Fruit fly (Drosophila melanogaster) whole organism, embryonic: ENCODE measurements around the gene Cyp12a4.

Experiments used
- CG10209 ChIP-seq: fragments of 200-800 bp; sonication (Bioruptor generic); optimal IDR thresholded peaks from 3 replicates; lab custom pipeline; 2017; ENCODE audit warnings: missing biosample characterization, mild to moderate bottlenecking, missing genetic modification characterization, missing genetic modification reagents
- CG10321 ChIP-seq: fragments of 200-800 bp; sonication (Bioruptor generic); IDR thresholded peaks from 2 replicates; pipeline ENCODE4 v1.3.6; 2022; ENCODE audit warnings: missing biosample characterization, missing genetic modification characterization
- CG10366 ChIP-seq: fragments of 200-800 bp; sonication (Bioruptor generic); IDR thresholded peaks from 2 replicates; pipeline ENCODE4 v1.3.6; 2022; ENCODE audit warnings: missing biosample characterization, missing genetic modification characterization
- CG1233 ChIP-seq: fragments of 200-800 bp; sonication (Bioruptor generic); optimal IDR thresholded peaks from 4 replicates; lab custom pipeline; 2018; ENCODE audit warnings: missing biosample characterization, mild to moderate bottlenecking, missing genetic modification characterization
- CG15073 ChIP-seq: fragments of 200-800 bp; sonication (Bioruptor generic); optimal IDR thresholded peaks from 2 replicates; lab custom pipeline; 2016; ENCODE audit warnings: missing biosample characterization, missing genetic modification characterization
- CG18476 ChIP-seq: fragments of 200-800 bp; sonication (Bioruptor generic); optimal IDR thresholded peaks from 2 replicates; lab custom pipeline; 2016; ENCODE audit warnings: missing biosample characterization, mild to moderate bottlenecking, missing genetic modification characterization
- CG18764 ChIP-seq: fragments of 200-800 bp; sonication (Bioruptor generic); optimal IDR thresholded peaks from 3 replicates; lab custom pipeline; 2016; ENCODE audit warnings: missing biosample characterization, missing genetic modification characterization
- CG2202 ChIP-seq: fragments of 200-800 bp; sonication (Bioruptor generic); optimal IDR thresholded peaks from 2 replicates; lab custom pipeline; 2018; ENCODE audit warnings: missing biosample characterization, mild to moderate bottlenecking, missing genetic modification characterization
- CG32532 ChIP-seq: fragments of 200-800 bp; sonication (Bioruptor generic); IDR thresholded peaks from 2 replicates; pipeline ENCODE4 v1.3.6; 2022; ENCODE audit warnings: missing biosample characterization, missing genetic modification characterization
- CG3726 ChIP-seq: fragments of 200-800 bp; sonication (Bioruptor generic); IDR thresholded peaks from 3 replicates; pipeline ENCODE4, ENCODE4 v1.3.6; 2022; ENCODE audit warnings: missing biosample characterization, missing genetic modification characterization
- CG42726 ChIP-seq: fragments of 200-800 bp; sonication (Bioruptor generic); IDR thresholded peaks from 2 replicates; pipeline ENCODE4 v1.3.6; 2022; ENCODE audit warnings: missing biosample characterization, missing genetic modification characterization; ENCODE audit not compliant: partially characterized antibody
- CG6175 ChIP-seq: fragments of 200-800 bp; sonication (Bioruptor generic); IDR thresholded peaks from 3 replicates; pipeline ENCODE4 v1.3.6; 2022; ENCODE audit warnings: missing biosample characterization, missing genetic modification characterization
- CG6791 ChIP-seq: fragments of 200-800 bp; sonication (Bioruptor generic); IDR thresholded peaks from 3 replicates; pipeline ENCODE4 v1.3.6; 2022; ENCODE audit warnings: missing biosample characterization, missing genetic modification characterization; ENCODE audit not compliant: partially characterized antibody
- CG8290 ChIP-seq, 3 experiments: fragments of 200-800 bp; sonication (Bioruptor generic); optimal IDR thresholded peaks; 2 replicates each; lab custom pipeline; 2016 to 2019; ENCODE audit warnings: missing biosample characterization in 3 of 3, missing genetic modification characterization in 3 of 3, mild to moderate bottlenecking in 2 of 3, moderate library complexity in 1 of 3
- CG8388 ChIP-seq: fragments of 200-800 bp; sonication (Bioruptor generic); optimal IDR thresholded peaks from 2 replicates; lab custom pipeline; 2019; ENCODE audit warnings: missing biosample characterization, mild to moderate bottlenecking, missing genetic modification characterization, moderate library complexity
- CTCF ChIP-seq: fragments of 200-800 bp; sonication (Bioruptor generic); optimal IDR thresholded peaks from 2 replicates; lab custom pipeline; 2017; ENCODE audit warnings: missing biosample characterization, mild to moderate bottlenecking, missing genetic modification characterization, moderate library complexity
- CoRest ChIP-seq: fragments of 200-800 bp; sonication (Bioruptor generic); optimal IDR thresholded peaks from 3 replicates; lab custom pipeline; 2018; ENCODE audit warnings: missing biosample characterization, mild to moderate bottlenecking, missing genetic modification characterization, moderate library complexity
- H15 ChIP-seq: fragments of 200-800 bp; sonication (Bioruptor generic); IDR thresholded peaks from 3 replicates; pipeline ENCODE4 v1.3.6; 2022; ENCODE audit warnings: missing biosample characterization, missing genetic modification characterization
- H2.0 ChIP-seq: fragments of 200-800 bp; sonication (Bioruptor generic); IDR thresholded peaks from 2 replicates; pipeline ENCODE4 v1.3.6; 2022; ENCODE audit warnings: missing biosample characterization, missing genetic modification characterization
- Lhr ChIP-seq: fragments of 200-800 bp; sonication (Bioruptor generic); optimal IDR thresholded peaks from 3 replicates; lab custom pipeline; 2017; ENCODE audit warnings: mild to moderate bottlenecking, missing biosample characterization, missing genetic modification reagents, missing genetic modification characterization
- Myb ChIP-seq: fragments of 200-800 bp; sonication (Bioruptor generic); optimal IDR thresholded peaks from 2 replicates; lab custom pipeline; 2016; ENCODE audit warnings: missing biosample characterization, missing genetic modification characterization
- Optix ChIP-seq: fragments of 200-800 bp; sonication (Bioruptor generic); IDR thresholded peaks from 3 replicates; pipeline ENCODE4 v1.3.6; 2022; ENCODE audit warnings: missing biosample characterization, missing genetic modification characterization
- Xrp1 ChIP-seq: fragments of 200-800 bp; sonication (Bioruptor generic); IDR thresholded peaks from 2 replicates; pipeline ENCODE4 v1.3.6; 2022; ENCODE audit warnings: missing biosample characterization, missing genetic modification characterization
- chm ChIP-seq: fragments of 200-800 bp; sonication (Bioruptor generic); IDR thresholded peaks from 2 replicates; pipeline ENCODE4 v1.3.6; 2022; ENCODE audit warnings: missing biosample characterization, missing genetic modification characterization
- chn ChIP-seq: fragments of 200-800 bp; sonication (Bioruptor generic); optimal IDR thresholded peaks from 2 replicates; lab custom pipeline; 2016; ENCODE audit warnings: missing biosample characterization, missing genetic modification characterization
- da ChIP-seq: fragments of 200-800 bp; sonication (Bioruptor generic); optimal IDR thresholded peaks from 2 replicates; lab custom pipeline; 2016; ENCODE audit warnings: missing biosample characterization, missing genetic modification characterization
- eve ChIP-seq, 2 experiments: fragments of >200 bp; optimal IDR thresholded peaks; 2 replicates each; lab custom pipeline; 2017; ENCODE audit warnings: missing biosample characterization in 2 of 2, missing genetic modification characterization in 2 of 2
- ewg ChIP-seq: fragments of 200-800 bp; sonication (Bioruptor generic); optimal IDR thresholded peaks from 3 replicates; lab custom pipeline; 2017; ENCODE audit warnings: mild to moderate bottlenecking, missing biosample characterization, missing genetic modification reagents, missing genetic modification characterization
- grau ChIP-seq: fragments of 200-800 bp; optimal IDR thresholded peaks from 3 replicates; lab custom pipeline; 2019; ENCODE audit warnings: missing biosample characterization, mild to moderate bottlenecking, missing genetic modification characterization, moderate library complexity
- her ChIP-seq: fragments of 200-800 bp; sonication (Bioruptor generic); optimal IDR thresholded peaks from 2 replicates; lab custom pipeline; 2016; ENCODE audit warnings: missing biosample characterization, missing genetic modification characterization
- hkb ChIP-seq, 2 experiments: fragments of 200-800 bp in 1 of 2; fragments of >200 bp in 1 of 2; sonication (Bioruptor generic) in 1 of 2; IDR thresholded peaks in 1 of 2; optimal IDR thresholded peaks in 1 of 2; 2 replicates each; pipeline versions ENCODE4 v1.3.6 to Lab custom; 2017 to 2022; ENCODE audit warnings: missing biosample characterization in 1 of 2, missing genetic modification characterization in 1 of 2
- insv ChIP-seq, 2 experiments: fragments of 200-800 bp; sonication (Bioruptor generic); optimal IDR thresholded peaks; 3 replicates each; lab custom pipeline; 2016 to 2018; ENCODE audit warnings: missing biosample characterization in 2 of 2, missing genetic modification characterization in 2 of 2
- lilli ChIP-seq: fragments of 200-800 bp; sonication (Bioruptor generic); optimal IDR thresholded peaks from 3 replicates; lab custom pipeline; 2016; ENCODE audit warnings: missing biosample characterization, missing genetic modification characterization
- lola ChIP-seq, 3 experiments: fragments of >200 bp in 2 of 3; fragments of 200-800 bp in 1 of 3; sonication (Bioruptor generic) in 1 of 3; optimal IDR thresholded peaks; 2 replicates each; lab custom pipeline; 2017 to 2019; ENCODE audit warnings: missing biosample characterization in 3 of 3, missing genetic modification characterization in 3 of 3, mild to moderate bottlenecking in 1 of 3, moderate library complexity in 1 of 3
- nmo ChIP-seq: fragments of 200-800 bp; sonication (Bioruptor generic); optimal IDR thresholded peaks from 2 replicates; lab custom pipeline; 2018; ENCODE audit warnings: missing biosample characterization, mild to moderate bottlenecking, missing genetic modification characterization, moderate library complexity
- pan ChIP-seq, 4 experiments: fragments of >200 bp in 3 of 4; fragments of 200-800 bp in 1 of 4; sonication (Bioruptor generic) in 1 of 4; optimal IDR thresholded peaks in 3 of 4; IDR thresholded peaks in 1 of 4; 2 replicates each; pipeline versions ENCODE4 v1.3.6 to Lab custom; 2017 to 2022; ENCODE audit warnings: missing biosample characterization in 2 of 4, missing genetic modification characterization in 2 of 4, mixed read lengths in 1 of 4
- phol ChIP-seq: fragments of 200-800 bp; sonication (Bioruptor generic); optimal IDR thresholded peaks from 3 replicates; lab custom pipeline; 2018; ENCODE audit warnings: missing biosample characterization, mild to moderate bottlenecking, missing genetic modification characterization, moderate library complexity
- prd ChIP-seq, 3 experiments: fragments of >200 bp in 2 of 3; fragments of 200-800 bp in 1 of 3; sonication (Bioruptor generic) in 1 of 3; optimal IDR thresholded peaks in 2 of 3; IDR thresholded peaks in 1 of 3; 2 replicates in 2 of 3; 3 replicates in 1 of 3; pipeline versions ENCODE4 v1.3.6 to Lab custom; 2017 to 2022; ENCODE audit warnings: missing biosample characterization in 1 of 3, missing genetic modification characterization in 1 of 3
- ranshi ChIP-seq: fragments of 200-800 bp; sonication (Bioruptor generic); IDR thresholded peaks from 2 replicates; pipeline ENCODE4 v1.3.6; 2022; ENCODE audit warnings: missing biosample characterization, missing genetic modification characterization
- rib ChIP-seq: fragments of 200-800 bp; sonication (Bioruptor generic); IDR thresholded peaks from 2 replicates; pipeline ENCODE4 v1.3.6; 2022; ENCODE audit warnings: missing biosample characterization, missing genetic modification characterization
- slbo ChIP-seq: fragments of 200-800 bp; sonication (Bioruptor generic); IDR thresholded peaks from 2 replicates; pipeline ENCODE4 v1.3.6; 2022; ENCODE audit warnings: missing biosample characterization, missing genetic modification characterization
- stwl ChIP-seq: fragments of 200-800 bp; sonication (Bioruptor generic); optimal IDR thresholded peaks from 3 replicates; lab custom pipeline; 2018; ENCODE audit warnings: missing biosample characterization, mild to moderate bottlenecking, missing genetic modification characterization, moderate library complexity
- tll ChIP-seq, 2 experiments: fragments of 200-800 bp in 1 of 2; fragments of >200 bp in 1 of 2; sonication (Bioruptor generic) in 1 of 2; optimal IDR thresholded peaks; 2 replicates each; lab custom pipeline; 2017 to 2019; ENCODE audit warnings: missing biosample characterization in 2 of 2, missing genetic modification characterization in 2 of 2, mild to moderate bottlenecking in 1 of 2, moderate library complexity in 1 of 2
- unpg ChIP-seq: fragments of 200-800 bp; sonication (Bioruptor generic); optimal IDR thresholded peaks from 3 replicates; lab custom pipeline; 2018; ENCODE audit warnings: missing biosample characterization, mild to moderate bottlenecking, missing genetic modification characterization, moderate library complexity
- vnd ChIP-seq: fragments of 200-800 bp; sonication (Bioruptor generic); IDR thresholded peaks from 3 replicates; pipeline ENCODE4 v1.3.6; 2022; ENCODE audit warnings: missing biosample characterization, missing genetic modification characterization; ENCODE audit not compliant: partially characterized antibody

The Cyp12a4 gene

DNA sequence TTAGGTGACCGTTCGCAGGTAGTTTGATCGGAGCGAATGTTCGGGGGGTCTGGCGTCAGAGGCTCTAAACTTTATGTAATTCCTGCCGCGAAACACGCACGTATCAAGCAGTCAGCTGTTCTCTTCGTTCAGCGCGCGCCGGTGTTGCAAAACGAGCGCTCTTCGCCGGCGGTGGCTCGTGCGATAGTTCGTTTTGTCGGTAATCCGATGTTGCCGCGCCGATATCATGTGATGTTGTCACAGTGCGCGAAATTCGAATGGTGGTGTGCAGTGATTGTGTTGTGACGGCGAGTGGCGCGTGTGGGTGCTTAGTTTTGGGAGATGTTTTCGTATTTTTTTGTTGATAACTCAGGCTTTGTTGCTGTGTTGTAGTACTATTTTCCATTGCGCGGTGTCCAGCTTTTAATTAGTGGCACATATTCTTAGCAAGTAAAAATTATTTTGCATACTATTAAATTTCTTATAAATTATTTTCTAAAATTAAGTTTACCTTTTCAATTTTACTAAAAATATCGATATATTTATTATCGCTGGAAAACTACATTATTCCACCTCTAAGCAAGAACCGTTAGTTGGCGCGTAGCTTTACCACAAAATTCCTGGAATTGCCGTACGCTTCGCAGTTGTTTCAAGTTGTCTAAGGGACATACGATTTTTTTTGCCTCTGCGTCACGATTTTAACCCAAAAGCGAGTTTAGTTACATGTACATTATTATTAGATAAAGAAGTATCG, 21.9 kb downstream of the Cyp12a4 start, which contains the start of gene nanos (continued):
- TF ChIP-seq da (GFP tag; lab: Kevin White, UChicago) (no peak), chm (GFP tag; lab: Robert Waterston, UW) (no peak), her (GFP tag; lab: Kevin White, UChicago) (peak; percentile 83), nmo (peak; percentile 63), CG6175 (GFP tag; lab: Robert Waterston, UW) (peak; percentile 75; the same call in 2 of the 3 replicates), CG3726 (GFP tag; lab: Robert Waterston, UW) (0 out of 3 replicates have a peak, but pooled peaks have one; percentile 6), insv (GFP tag; optimal IDR thresholded peaks at IDR 0.05; lab: Kevin White, UChicago) (peak in 1 of 2 experiments; percentile 23), pan (optimal IDR thresholded peaks at IDR 0.05; lab: Kevin White, UChicago) (no peak), pan (GFP tag; optimal IDR thresholded peaks at IDR 0.05 in 1 of 2, IDR thresholded peaks at IDR 0.05 in 1 of 2) (no peak), ewg (GFP tag; lab: Kevin White, UChicago) (peak; percentile 56), H2.0 (GFP tag; lab: Robert Waterston, UW) (peak; percentile 59; the same call in 1 of the 2 replicates), stwl (tag; lab: Kevin White, UChicago) (peak; percentile 61), CG2202 (tag; lab: Kevin White, UChicago) (no peak), H15 (GFP tag; lab: Robert Waterston, UW) (no peak; the same call in 2 of the 3 replicates), prd (optimal IDR thresholded peaks at IDR 0.05; lab: Kevin White, UChicago) (no peak), prd (GFP tag; IDR thresholded peaks at IDR 0.05; lab: Robert Waterston, UW) (peak; percentile 64), CG10366 (GFP tag; lab: Robert Waterston, UW) (peak; percentile 58), slbo (GFP tag; lab: Robert Waterston, UW) (peak; percentile 86), Optix (peak; percentile 61; the same call in 2 of the 3 replicates), CG10209 (GFP tag; lab: Kevin White, UChicago) (peak; percentile 65), CG18764 (GFP tag; lab: Kevin White, UChicago) (peak; percentile 23), eve (GFP tag; optimal IDR thresholded peaks at IDR 0.05; lab: Kevin White, UChicago) (no peak), CG6791 (GFP tag; lab: Robert Waterston, UW) (peak; percentile 99), lola (GFP tag; optimal IDR thresholded peaks at IDR 0.05; lab: Kevin White, UChicago) (peak in 1 of 3 experiments; percentile 29)

DNA sequence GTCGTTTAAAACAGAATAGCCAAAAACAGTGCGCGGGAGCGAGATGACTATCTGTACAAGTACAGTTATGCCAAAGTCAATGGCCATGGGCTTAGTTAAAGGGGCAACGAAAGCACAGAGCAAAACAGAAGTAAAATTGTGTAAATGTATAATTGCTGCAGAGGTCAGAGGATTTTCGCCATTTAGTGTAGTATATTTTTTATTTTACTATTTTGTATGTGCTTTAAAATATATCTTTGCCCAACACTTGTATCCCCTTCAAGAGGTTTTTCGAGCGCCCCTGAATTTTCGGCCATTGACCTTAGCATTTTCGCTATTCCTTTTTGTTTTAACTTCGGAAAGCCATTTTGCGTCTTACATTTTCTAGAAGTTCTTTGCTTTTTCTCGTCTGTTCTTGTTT, 23.0 kb downstream of the Cyp12a4 start:
- peak; percentile 65 for TF ChIP-seq CG10321 (GFP tag; lab: Robert Waterston, UW)
- peak; percentile 22 for TF ChIP-seq grau
- TF ChIP-seq vnd (GFP tag; lab: Robert Waterston, UW) = no peak
- no peak for TF ChIP-seq CG8290 (GFP tag; optimal IDR thresholded peaks at IDR 0.05; lab: Kevin White, UChicago)
- peak in 1 of 2 experiments; percentile 3 for TF ChIP-seq CG8290 (tag; optimal IDR thresholded peaks at IDR 0.05; lab: Kevin White, UChicago)
- peak; percentile 17 for TF ChIP-seq CoRest (tag; lab: Kevin White, UChicago)
- no peak for TF ChIP-seq rib
- no peak for TF ChIP-seq Myb (GFP tag; lab: Kevin White, UChicago)
- TF ChIP-seq unpg (GFP tag; lab: Kevin White, UChicago) = peak; percentile 3
- TF ChIP-seq chn (GFP tag; lab: Kevin White, UChicago) = no peak
- no peak for TF ChIP-seq CG18476
- TF ChIP-seq tll (GFP tag; optimal IDR thresholded peaks at IDR 0.05; lab: Kevin White, UChicago) = peak in 1 of 2 experiments; percentile 22
- TF ChIP-seq CG8388 (GFP tag; lab: Kevin White, UChicago) = peak; percentile 13
- no peak for TF ChIP-seq hkb (optimal IDR thresholded peaks at IDR 0.05; lab: Kevin White, UChicago)
- peak; percentile 19; the same call in 1 of the 2 replicates for TF ChIP-seq hkb (GFP tag; IDR thresholded peaks at IDR 0.05; lab: Robert Waterston, UW)
- peak; percentile 23; the same call in 1 of the 2 replicates for TF ChIP-seq Xrp1
- peak; percentile 19 for TF ChIP-seq lilli
- no peak for TF ChIP-seq Lhr (GFP tag; lab: Kevin White, UChicago)
- no peak for TF ChIP-seq CTCF (GFP tag; lab: Kevin White, UChicago)
- peak; percentile 9 for TF ChIP-seq CG1233 (GFP tag; lab: Kevin White, UChicago)
- TF ChIP-seq phol (tag; lab: Kevin White, UChicago) = peak; percentile 31
- no peak for TF ChIP-seq CG42726 (GFP tag; lab: Robert Waterston, UW)
- no peak for TF ChIP-seq CG15073 (GFP tag; lab: Kevin White, UChicago)
- peak; percentile 38; the same call in 1 of the 2 replicates for TF ChIP-seq CG32532 (GFP tag; lab: Robert Waterston, UW)
- TF ChIP-seq ranshi (GFP tag; lab: Robert Waterston, UW) = peak; percentile 53; the same call in 1 of the 2 replicates
- TF ChIP-seq pan (optimal IDR thresholded peaks at IDR 0.05; lab: Kevin White, UChicago) = no peak
- TF ChIP-seq pan (GFP tag; optimal IDR thresholded peaks at IDR 0.05 in 1 of 2, IDR thresholded peaks at IDR 0.05 in 1 of 2) = peak in 1 of 2 experiments; percentile 29
